Worm (Caenorhabditis elegans): ENCODE data around the gene C45G7.13.

Gene C45G7.13

DNA sequence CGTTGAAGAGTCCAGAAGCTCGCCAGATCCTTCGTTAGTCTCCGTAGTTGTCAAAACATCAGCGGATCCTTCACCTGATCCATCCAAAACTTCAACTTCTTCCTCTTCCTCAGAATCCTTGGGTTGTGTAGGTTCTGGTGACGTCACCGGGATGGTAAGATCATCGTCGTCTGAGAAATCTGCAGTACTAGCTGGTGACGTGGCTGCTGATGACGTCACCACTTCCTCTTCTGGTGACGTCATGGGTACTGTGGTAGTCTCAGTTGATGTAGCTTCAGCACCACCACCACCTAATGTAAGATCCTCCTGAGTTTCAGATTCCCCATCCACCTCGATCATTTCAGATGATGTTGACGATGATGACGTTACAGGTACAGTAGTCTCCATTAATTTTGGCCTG, 10.3 kb upstream of the C45G7.13 start:
- TF ChIP-seq lin-14 (GFP tag; optimal IDR thresholded peaks at IDR 0.05): no peak
- no peak for TF ChIP-seq C34B4.2 (tag; optimal IDR thresholded peaks at IDR 0.05)
- no peak for TF ChIP-seq ceh-90 (tag; optimal IDR thresholded peaks at IDR 0.05)
- no peak for TF ChIP-seq aha-1 (tag; optimal IDR thresholded peaks at IDR 0.05)

DNA sequence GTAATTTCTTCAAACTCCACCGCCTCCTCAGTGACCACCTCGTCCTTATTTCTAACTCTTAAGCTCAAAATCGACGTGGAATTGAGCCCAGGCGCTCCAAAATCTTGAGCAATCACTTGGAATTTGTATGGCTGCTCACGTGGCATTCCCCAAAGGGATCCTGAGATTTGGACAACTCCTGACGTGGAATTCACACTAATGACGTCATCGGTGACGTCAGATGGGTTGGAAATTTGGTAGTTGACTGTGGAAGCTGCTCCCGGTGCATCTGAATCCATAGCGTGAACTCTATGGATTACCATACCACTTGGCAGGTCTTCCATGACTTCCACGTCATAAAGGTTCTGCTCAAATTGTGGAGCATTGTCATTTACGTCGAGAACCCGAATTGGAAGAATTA, 4.0 kb upstream of the C45G7.13 start:
- TF ChIP-seq tbx-2 (tag; optimal IDR thresholded peaks at IDR 0.05): no peak
- no peak for TF ChIP-seq egl-27 (tag; optimal IDR thresholded peaks at IDR 0.05)
- TF ChIP-seq ztf-4 (tag; optimal IDR thresholded peaks at IDR 0.05): no peak
- no peak for TF ChIP-seq skn-1 (tag; optimal IDR thresholded peaks at IDR 0.05)
- TF ChIP-seq grh-1 (GFP tag; IDR thresholded peaks at IDR 0.05): no peak
- no peak for TF ChIP-seq tlp-1 (tag; optimal IDR thresholded peaks at IDR 0.05)
- TF ChIP-seq lin-15B (tag; optimal IDR thresholded peaks at IDR 0.05): no peak
- no peak for TF ChIP-seq ceh-8 (GFP tag; optimal IDR thresholded peaks at IDR 0.05)
- TF ChIP-seq ceh-88 (GFP tag; IDR thresholded peaks at IDR 0.05): no peak
- no peak for TF ChIP-seq efl-3 (GFP tag; optimal IDR thresholded peaks at IDR 0.05)
- TF ChIP-seq mef-2 (tag; optimal IDR thresholded peaks at IDR 0.05): no peak
- no peak for TF ChIP-seq aly-2 (tag; optimal IDR thresholded peaks at IDR 0.05)
- TF ChIP-seq ama-1 (optimal IDR thresholded peaks at IDR 0.05): no peak
- no peak for TF ChIP-seq snu-23 (GFP tag; optimal IDR thresholded peaks at IDR 0.05)
- TF ChIP-seq lin-35 (GFP tag; optimal IDR thresholded peaks at IDR 0.05): no peak
- TF ChIP-seq unc-62 (GFP tag; optimal IDR thresholded peaks at IDR 0.05): no peak

DNA sequence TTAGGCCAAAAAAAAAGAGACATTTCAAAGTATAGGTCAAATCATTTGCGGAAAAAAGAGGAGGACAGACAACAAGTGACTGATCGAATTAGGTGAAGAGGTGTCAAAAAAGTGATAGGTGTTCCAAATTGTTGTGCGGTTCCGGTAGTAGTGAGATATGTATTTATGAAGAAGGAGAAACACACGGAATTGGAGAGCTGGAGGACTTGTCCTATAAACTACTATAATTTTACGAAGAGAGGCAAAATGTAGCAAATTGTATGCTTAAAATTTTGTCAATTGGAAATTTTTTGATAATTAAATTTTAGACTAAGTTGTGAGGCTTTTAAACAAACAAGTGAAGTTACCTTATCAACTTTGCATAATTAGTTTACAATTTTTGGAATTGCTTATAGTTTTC, 522 bp upstream of the C45G7.13 start:
- TF ChIP-seq dpl-1 (GFP tag; optimal IDR thresholded peaks at IDR 0.05): no peak
- no peak for TF ChIP-seq efl-1 (optimal IDR thresholded peaks at IDR 0.05)
- TF ChIP-seq efl-1 (GFP tag; optimal IDR thresholded peaks at IDR 0.05 in 1 of 2): peak in 1 of 2 experiments; percentile 33

DNA sequence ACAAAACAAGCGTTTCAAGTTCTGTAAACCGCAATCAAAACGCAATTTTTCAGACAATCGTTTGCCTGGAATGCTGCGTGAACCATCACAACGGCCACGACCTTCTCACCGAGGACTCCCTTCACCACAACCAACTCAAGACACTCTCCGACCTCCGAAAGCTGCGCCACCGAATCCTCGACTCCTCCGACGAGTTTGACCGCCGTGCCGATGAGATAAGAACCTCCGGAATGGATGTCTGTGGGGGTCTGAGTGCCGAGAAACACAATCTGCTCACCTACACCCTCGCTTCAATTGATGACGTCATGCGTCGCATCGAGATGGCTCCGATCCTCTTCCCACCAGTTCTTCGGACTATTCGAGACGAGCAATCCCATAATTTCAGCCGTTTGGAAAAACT, 16.8 kb downstream of the C45G7.13 start:
- no peak for TF ChIP-seq nhr-12 (tag; optimal IDR thresholded peaks at IDR 0.05)
- TF ChIP-seq elt-3 (tag; optimal IDR thresholded peaks at IDR 0.05): no peak
- TF ChIP-seq efl-1 (optimal IDR thresholded peaks at IDR 0.05): no peak
- TF ChIP-seq efl-1 (GFP tag; optimal IDR thresholded peaks at IDR 0.05 in 1 of 2): no peak
- no peak for TF ChIP-seq dpl-1 (GFP tag; optimal IDR thresholded peaks at IDR 0.05)

DNA sequence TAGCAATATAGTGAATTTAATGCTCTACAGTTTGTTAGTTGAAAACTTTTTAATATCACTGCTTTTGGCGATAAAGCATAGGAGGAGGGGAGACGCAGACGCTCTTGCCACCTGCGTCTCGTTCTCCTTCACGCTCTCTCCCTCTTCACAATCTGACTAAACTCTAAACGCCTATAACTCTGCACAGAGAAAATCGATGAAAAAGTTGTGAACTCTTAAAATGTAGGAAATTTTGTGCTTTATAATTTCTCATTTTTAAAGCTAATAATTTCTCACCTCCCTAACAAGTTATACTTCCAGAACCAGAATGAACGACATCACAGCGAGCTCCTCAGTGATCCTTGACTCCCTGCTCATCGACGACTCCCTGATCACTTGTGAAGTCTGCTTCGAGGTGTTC, 18.4 kb downstream of the C45G7.13 start, which contains the start of gene C45G7.4:
TSS of gene C45G7.4 (plus strand) at position 301 of the 400 bp plus-strand sequence.
- no peak for TF ChIP-seq xbp-1 (tag; optimal IDR thresholded peaks at IDR 0.05)
- no peak for TF ChIP-seq mdl-1 (tag; optimal IDR thresholded peaks at IDR 0.05)
- TF ChIP-seq mab-9 (GFP tag; IDR thresholded peaks at IDR 0.05): no peak
- no peak for TF ChIP-seq isw-1 (GFP tag; IDR thresholded peaks at IDR 0.05)
- TF ChIP-seq C34B4.2 (tag; optimal IDR thresholded peaks at IDR 0.05): no peak
- TF ChIP-seq zag-1 (tag; optimal IDR thresholded peaks at IDR 0.05): no peak
- no peak for TF ChIP-seq unc-130 (tag; optimal IDR thresholded peaks at IDR 0.05)
- TF ChIP-seq nhr-90 (tag; optimal IDR thresholded peaks at IDR 0.05; ENCODE audit: poor library complexity): no peak
- no peak for TF ChIP-seq sup-37 (GFP tag; optimal IDR thresholded peaks at IDR 0.05)
- TF ChIP-seq nhr-71 (tag; optimal IDR thresholded peaks at IDR 0.05): no peak

DNA sequence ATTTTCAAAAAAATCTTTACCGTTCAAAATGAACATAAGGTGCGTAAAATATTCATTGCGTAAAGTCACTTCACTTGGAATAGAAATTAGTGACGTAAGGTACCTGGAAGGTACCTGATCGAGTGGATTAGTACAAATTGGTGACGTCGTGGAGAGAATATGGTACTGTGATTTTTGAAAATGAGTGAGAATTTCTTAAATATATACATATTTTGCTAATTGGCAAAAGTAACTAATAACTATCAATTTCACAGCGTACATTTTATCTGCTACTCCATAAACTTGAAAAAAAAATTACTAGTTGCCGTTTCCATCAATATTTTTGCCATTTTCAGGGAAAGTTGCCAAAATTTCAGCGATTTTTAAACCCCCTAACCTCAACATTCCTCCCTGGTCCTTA, 34.4 kb downstream of the C45G7.13 start:
- TF ChIP-seq nhr-85 (tag) (peak; percentile 66), swsn-7 (tag; optimal IDR thresholded peaks at IDR 0.05) (no peak)
